Worm (Caenorhabditis elegans) whole organism, late embryonic: ENCODE results near the gene chat-1.

Experiments
- C38D4.7 ChIP-seq: fragments of 200-800 bp; sonication (Bioruptor generic); optimal IDR thresholded peaks from 2 replicates; lab custom pipeline; 2018; ENCODE audit warnings: mild to moderate bottlenecking, missing genetic modification characterization, moderate library complexity, missing compliant biosample characterization
- K02D7.2 ChIP-seq: sonication (generic microtip); optimal IDR thresholded peaks from 2 replicates; lab custom pipeline; 2017; ENCODE audit warnings: mild to moderate bottlenecking, missing genetic modification characterization, missing compliant biosample characterization
- K09A11.1 ChIP-seq: sonication (generic microtip); optimal IDR thresholded peaks from 2 replicates; lab custom pipeline; 2017; ENCODE audit warnings: antibody characterized with exemption, mild to moderate bottlenecking, missing genetic modification characterization, missing compliant biosample characterization; ENCODE audit not compliant: insufficient read depth
- Y22D7AL.16 ChIP-seq: sonication (generic microtip); optimal IDR thresholded peaks from 2 replicates; lab custom pipeline; 2016; ENCODE audit warnings: missing genetic modification characterization, missing compliant biosample characterization
- ama-1 ChIP-seq: fragments of 150-350 bp; optimal IDR thresholded peaks from 2 replicates; lab custom pipeline; 2014
- ceh-18 ChIP-seq: sonication (generic microtip); optimal IDR thresholded peaks from 2 replicates; lab custom pipeline; 2016; ENCODE audit warnings: missing genetic modification characterization, missing compliant biosample characterization
- ceh-2 ChIP-seq: sonication (generic microtip); optimal IDR thresholded peaks from 2 replicates; lab custom pipeline; 2016; ENCODE audit warnings: missing genotype, missing genetic modification characterization, missing compliant biosample characterization
- ceh-22 ChIP-seq: sonication (generic microtip); optimal IDR thresholded peaks from 2 replicates; lab custom pipeline; 2017; ENCODE audit warnings: missing biosample characterization, missing genetic modification characterization
- ceh-24 ChIP-seq: sonication (generic microtip); optimal IDR thresholded peaks from 2 replicates; lab custom pipeline; 2016; ENCODE audit warnings: mild to moderate bottlenecking, missing genetic modification characterization, missing compliant biosample characterization
- ceh-34 ChIP-seq: sonication (generic microtip); optimal IDR thresholded peaks from 2 replicates; lab custom pipeline; 2016; ENCODE audit warnings: mild to moderate bottlenecking, missing genetic modification characterization, missing compliant biosample characterization
- ceh-6 ChIP-seq: fragments of 200-800 bp; sonication (Bioruptor generic); optimal IDR thresholded peaks from 2 replicates; lab custom pipeline; 2018; ENCODE audit warnings: mild to moderate bottlenecking, missing genetic modification characterization, missing compliant biosample characterization
- che-1 ChIP-seq: sonication (generic microtip); optimal IDR thresholded peaks from 2 replicates; lab custom pipeline; 2016; ENCODE audit warnings: mild to moderate bottlenecking, missing genetic modification characterization, missing compliant biosample characterization
- dmd-4 ChIP-seq: sonication (generic microtip); optimal IDR thresholded peaks from 2 replicates; lab custom pipeline; 2016; ENCODE audit warnings: borderline replicate concordance, missing genetic modification characterization, missing compliant biosample characterization
- dve-1 ChIP-seq: sonication (generic microtip); optimal IDR thresholded peaks from 2 replicates; lab custom pipeline; 2017; ENCODE audit warnings: antibody characterized with exemption, mild to moderate bottlenecking, missing genetic modification characterization, missing compliant biosample characterization
- elt-2 ChIP-seq: sonication (generic microtip); optimal IDR thresholded peaks from 2 replicates; lab custom pipeline; 2016; ENCODE audit warnings: missing genetic modification reagents, missing genetic modification characterization, missing compliant biosample characterization
- elt-4 ChIP-seq: sonication (generic microtip); optimal IDR thresholded peaks from 2 replicates; lab custom pipeline; 2016; ENCODE audit warnings: missing genetic modification characterization, missing compliant biosample characterization
- fax-1 ChIP-seq: sonication (generic microtip); optimal IDR thresholded peaks from 2 replicates; lab custom pipeline; 2016; ENCODE audit warnings: missing genotype, missing genetic modification characterization, missing compliant biosample characterization
- fkh-6 ChIP-seq: sonication (generic microtip); optimal IDR thresholded peaks from 2 replicates; lab custom pipeline; 2016; ENCODE audit warnings: missing genetic modification characterization, missing compliant biosample characterization
- hlh-13 ChIP-seq: fragments of 200-800 bp; sonication (Bioruptor generic); optimal IDR thresholded peaks from 2 replicates; lab custom pipeline; 2018; ENCODE audit warnings: mild to moderate bottlenecking, missing genetic modification characterization, missing compliant biosample characterization
- hlh-30 ChIP-seq: sonication (generic microtip); optimal IDR thresholded peaks from 2 replicates; lab custom pipeline; 2017; ENCODE audit warnings: antibody characterized with exemption, missing genetic modification characterization, missing compliant biosample characterization; ENCODE audit not compliant: insufficient read depth
- hlh-6 ChIP-seq: sonication (generic microtip); optimal IDR thresholded peaks from 2 replicates; lab custom pipeline; 2016; ENCODE audit warnings: missing genotype, missing genetic modification characterization, missing compliant biosample characterization
- hlh-8 ChIP-seq: sonication (generic microtip); optimal IDR thresholded peaks from 2 replicates; lab custom pipeline; 2016; ENCODE audit warnings: missing genotype, missing genetic modification characterization, missing compliant biosample characterization
- lim-6 ChIP-seq: sonication (generic microtip); optimal IDR thresholded peaks from 2 replicates; lab custom pipeline; 2016; ENCODE audit warnings: missing genetic modification characterization, missing compliant biosample characterization
- lin-11 ChIP-seq: fragments of 200-800 bp; sonication (Bioruptor generic); optimal IDR thresholded peaks from 2 replicates; lab custom pipeline; 2018; ENCODE audit warnings: mild to moderate bottlenecking, missing genetic modification characterization, missing compliant biosample characterization
- nfya-1 ChIP-seq: sonication (generic microtip); optimal IDR thresholded peaks from 2 replicates; lab custom pipeline; 2017; ENCODE audit warnings: missing genetic modification characterization, mild to moderate bottlenecking, missing compliant biosample characterization, antibody characterized with exemption, moderate library complexity
- nhr-232 ChIP-seq: sonication (generic microtip); optimal IDR thresholded peaks from 2 replicates; lab custom pipeline; 2016; ENCODE audit warnings: missing genetic modification characterization, missing compliant biosample characterization
- pat-9 ChIP-seq: fragments of 200-800 bp; sonication (Bioruptor generic); optimal IDR thresholded peaks from 2 replicates; lab custom pipeline; 2018; ENCODE audit warnings: mild to moderate bottlenecking, missing genetic modification characterization, moderate library complexity, missing compliant biosample characterization
- pqm-1 ChIP-seq: sonication (generic microtip); optimal IDR thresholded peaks from 2 replicates; lab custom pipeline; 2016; ENCODE audit warnings: missing genetic modification characterization, missing compliant biosample characterization
- pros-1 ChIP-seq: fragments of 150-350 bp; optimal IDR thresholded peaks from 2 replicates; lab custom pipeline; 2014; ENCODE audit warnings: missing biosample characterization, missing genetic modification reagents, missing genetic modification characterization
- ref-2 ChIP-seq: sonication (generic microtip); optimal IDR thresholded peaks from 2 replicates; lab custom pipeline; 2016; ENCODE audit warnings: missing genetic modification characterization, missing compliant biosample characterization
- rnt-1 ChIP-seq: sonication (generic microtip); optimal IDR thresholded peaks from 2 replicates; lab custom pipeline; 2016; ENCODE audit warnings: missing genetic modification characterization, missing compliant biosample characterization
- sox-4 ChIP-seq: sonication (generic microtip); optimal IDR thresholded peaks from 2 replicates; lab custom pipeline; 2017; ENCODE audit warnings: mild to moderate bottlenecking, missing genetic modification characterization, inconsistent platforms, missing compliant biosample characterization
- syd-9 ChIP-seq: sonication (generic microtip); optimal IDR thresholded peaks from 2 replicates; lab custom pipeline; 2016; ENCODE audit warnings: mild to moderate bottlenecking, missing genetic modification characterization, moderate library complexity, missing compliant biosample characterization
- tbx-2 ChIP-seq: sonication (generic microtip); optimal IDR thresholded peaks from 2 replicates; lab custom pipeline; 2016; ENCODE audit warnings: missing genetic modification characterization, missing compliant biosample characterization
- tbx-7 ChIP-seq: sonication (generic microtip); optimal IDR thresholded peaks from 2 replicates; lab custom pipeline; 2016; ENCODE audit warnings: missing genotype, missing genetic modification characterization, missing compliant biosample characterization
- ttx-3 ChIP-seq: sonication (generic microtip); optimal IDR thresholded peaks from 2 replicates; lab custom pipeline; 2016; ENCODE audit warnings: missing genetic modification reagents, missing genetic modification characterization, missing compliant biosample characterization

The chat-1 gene

DNA sequence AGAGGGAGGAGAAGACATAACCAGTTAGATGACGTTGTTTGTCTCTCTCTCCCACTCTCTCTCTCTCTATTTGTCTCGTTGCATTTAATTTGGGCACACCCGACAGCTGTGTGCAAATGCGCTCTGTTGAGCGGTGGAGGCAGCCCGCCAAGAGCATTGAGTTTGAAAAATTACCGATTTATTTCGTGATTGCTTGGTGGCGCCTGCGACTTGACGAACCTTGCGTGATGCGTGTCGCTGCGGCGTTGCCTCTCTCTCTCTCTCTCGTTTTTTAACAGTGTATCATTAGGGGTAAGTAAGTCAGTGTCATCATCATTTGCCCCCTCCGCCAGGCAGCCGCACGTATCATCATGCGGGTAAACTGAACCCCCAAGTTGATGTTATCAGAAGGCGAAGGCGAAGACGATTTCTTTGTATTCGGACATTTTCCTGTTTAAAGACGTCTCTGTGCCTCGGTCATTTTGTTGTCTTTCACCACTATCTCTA lies 41.0 kb upstream of the chat-1 start (continued):
- TF ChIP-seq ceh-6 (GFP tag; lab: Kevin White, UChicago) (no peak), dve-1 (tag; lab: Kevin White, UChicago) (no peak), K02D7.2 (tag; lab: Kevin White, UChicago) (no peak), hlh-8 (tag; lab: Kevin White, UChicago) (no peak), che-1 (tag; lab: Kevin White, UChicago) (no peak), hlh-13 (GFP tag; lab: Kevin White, UChicago) (no peak), Y22D7AL.16 (no peak), tbx-7 (tag; lab: Kevin White, UChicago) (no peak)

DNA sequence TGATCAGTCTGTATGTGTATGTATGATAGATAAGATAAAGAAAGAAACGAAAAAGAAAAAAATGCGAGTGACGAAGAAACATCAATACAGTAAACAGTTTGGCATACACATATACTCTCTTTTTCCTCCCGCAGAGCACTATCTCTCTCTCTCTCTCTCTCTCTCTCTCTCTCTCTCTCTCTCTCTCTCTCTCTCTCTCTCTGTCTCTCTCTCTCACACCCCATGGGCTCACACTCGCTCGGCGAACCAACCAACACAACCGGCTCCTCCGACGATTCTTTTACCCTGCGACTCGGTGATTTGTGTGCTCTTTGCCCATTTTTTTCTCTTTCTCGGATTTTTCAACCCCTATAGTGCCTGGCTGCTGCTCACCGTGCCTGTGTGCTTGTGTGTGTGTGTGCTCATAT lies 40.1 kb upstream of the chat-1 start:
- TF ChIP-seq elt-4 (tag; lab: Kevin White, UChicago): no peak
- no peak for TF ChIP-seq nhr-232 (tag; lab: Kevin White, UChicago)
- TF ChIP-seq ceh-18: peak; percentile 65
- TF ChIP-seq rnt-1 (tag; lab: Kevin White, UChicago): no peak
- peak; percentile 4 for TF ChIP-seq K09A11.1 (tag; lab: Kevin White, UChicago)
- TF ChIP-seq C38D4.7 (GFP tag; lab: Kevin White, UChicago): peak; percentile 5
- peak; percentile 32 for TF ChIP-seq elt-2 (tag; lab: Kevin White, UChicago)
- TF ChIP-seq Y22D7AL.16: no peak
- TF ChIP-seq pat-9 (tag; lab: Kevin White, UChicago): no peak
- TF ChIP-seq nfya-1: peak; percentile 65
- TF ChIP-seq lim-6 (tag; lab: Kevin White, UChicago): no peak
- no peak for TF ChIP-seq pqm-1 (tag; lab: Kevin White, UChicago)
- TF ChIP-seq dmd-4 (tag; lab: Kevin White, UChicago): no peak
- peak; percentile 13 for TF ChIP-seq ceh-34
- TF ChIP-seq ceh-22 (tag; lab: Kevin White, UChicago): no peak
- peak; percentile 7 for TF ChIP-seq dve-1 (tag; lab: Kevin White, UChicago)
- TF ChIP-seq ref-2 (tag; lab: Kevin White, UChicago): peak; percentile 22
- no peak for TF ChIP-seq lin-11 (tag; lab: Kevin White, UChicago)
- peak; percentile 1 for TF ChIP-seq pros-1 (tag; lab: Kevin White, UChicago)

DNA sequence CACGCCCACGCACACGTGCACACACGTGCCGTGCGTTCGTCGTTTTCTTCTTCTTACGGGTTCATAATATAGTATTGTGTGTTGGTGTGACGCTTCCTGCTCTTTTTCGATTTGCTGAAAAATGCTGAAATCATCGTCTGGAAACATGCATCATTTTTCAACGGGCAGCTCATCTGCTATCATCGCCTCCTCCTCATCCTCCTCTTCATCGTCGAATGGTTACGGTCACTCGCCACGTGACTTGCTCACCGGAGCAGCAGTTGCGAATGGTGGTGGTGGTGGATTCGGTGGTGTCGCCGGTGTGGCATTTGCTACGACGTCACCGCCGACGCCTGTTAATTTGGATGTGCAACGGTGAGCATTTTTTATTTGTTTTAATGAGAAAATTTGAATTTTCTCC lies 38.4 kb upstream of the chat-1 start:
- TF ChIP-seq hlh-30 (tag; lab: Kevin White, UChicago): peak; percentile 45
- no peak for TF ChIP-seq ttx-3 (tag; lab: Kevin White, UChicago)

- TF ChIP-seq C38D4.7 (GFP tag; lab: Kevin White, UChicago) (no peak), hlh-6 (tag; lab: Kevin White, UChicago) (no peak), ceh-24 (no peak), tbx-2 (no peak), syd-9 (tag; lab: Kevin White, UChicago) (no peak), hlh-8 (tag; lab: Kevin White, UChicago) (no peak), sox-4 (no peak), pat-9 (tag; lab: Kevin White, UChicago) (no peak), ceh-2 (tag; lab: Kevin White, UChicago) (no peak), ceh-18 (no peak), ceh-6 (GFP tag; lab: Kevin White, UChicago) (no peak), fkh-6 (no peak), ama-1 (lab: Kevin White, UChicago) (no peak), che-1 (tag; lab: Kevin White, UChicago) (no peak), fax-1 (tag; lab: Kevin White, UChicago) (no peak), elt-2 (tag; lab: Kevin White, UChicago) (no peak), pros-1 (tag; lab: Kevin White, UChicago) (no peak), elt-4 (tag; lab: Kevin White, UChicago) (no peak)
Measured at ce11 chrIV:4410526-4410925, 36.6 kb upstream of the chat-1 start.
